Worm (Caenorhabditis elegans): ENCODE data around the gene frpr-9.
A peak's percentile ranks its signal among the peaks of the same experiment; 100 is the strongest.

Gene frpr-9

DNA sequence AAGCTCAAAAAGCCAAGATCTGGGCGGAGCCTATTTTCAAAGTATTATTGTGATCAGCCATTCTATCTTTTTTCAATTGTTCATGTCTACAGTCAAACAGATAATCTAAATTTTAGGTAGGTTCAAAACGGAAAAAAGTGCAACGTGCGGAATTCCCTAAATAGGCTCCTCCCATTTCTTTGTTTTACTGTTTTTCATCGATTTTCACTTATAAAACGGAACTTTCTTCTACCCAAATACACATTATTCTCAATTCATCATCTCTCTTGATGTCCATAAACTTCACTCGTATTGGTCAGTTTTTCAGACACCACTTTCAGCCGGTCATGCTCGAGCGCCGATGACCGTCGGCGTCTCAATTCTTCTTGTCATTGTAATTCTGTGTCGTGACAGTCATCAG lies 6.9 kb downstream of the frpr-9 start, which contains the start of gene F53B7.7:
TSS of gene F53B7.7 (plus strand) at position 301 of the 400 bp plus-strand sequence.
- TF ChIP-seq mab-5 (tag; optimal IDR thresholded peaks at IDR 0.05) (no peak), nhr-12 (tag; optimal IDR thresholded peaks at IDR 0.05) (no peak), nhr-129 (tag; optimal IDR thresholded peaks at IDR 0.05) (no peak), skn-1 (tag; optimal IDR thresholded peaks at IDR 0.05) (no peak), ztf-1 (GFP tag; conservative IDR thresholded peaks at IDR 0.05) (no peak), F13H6.1 (tag; optimal IDR thresholded peaks at IDR 0.05) (no peak), sma-3 (GFP tag; optimal IDR thresholded peaks at IDR 0.05) (no peak), nhr-10 (tag; optimal IDR thresholded peaks at IDR 0.05) (no peak), lin-39 (tag; optimal IDR thresholded peaks at IDR 0.05) (no peak), gmeb-1 (tag; optimal IDR thresholded peaks at IDR 0.05) (no peak), zag-1 (tag; optimal IDR thresholded peaks at IDR 0.05) (no peak)

DNA sequence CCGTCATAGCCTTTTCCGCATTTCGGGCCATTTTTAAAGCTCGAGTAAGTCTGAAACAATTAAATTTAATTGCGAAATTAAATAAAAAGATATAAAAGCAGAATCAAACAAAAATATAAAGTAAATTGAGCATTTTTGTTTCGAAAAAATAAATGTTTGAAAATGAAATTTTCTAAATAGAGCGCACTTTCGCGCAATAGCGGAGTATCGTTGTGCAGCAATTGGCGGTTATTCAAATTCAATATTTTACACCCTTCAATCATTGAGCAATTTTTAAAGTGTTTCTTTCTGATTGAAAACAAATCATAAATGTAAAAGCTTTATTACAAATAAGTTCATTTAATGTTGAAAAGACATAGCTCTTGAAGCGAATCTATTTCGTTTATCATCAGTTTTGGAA lies 8.8 kb downstream of the frpr-9 start, which contains the start of gene isy-1:
TSS of gene isy-1 (minus strand) at position 50 of the 400 bp plus-strand sequence.
- TF ChIP-seq mab-5 (tag; optimal IDR thresholded peaks at IDR 0.05) (peak; percentile 52), lin-13 (GFP tag; optimal IDR thresholded peaks at IDR 0.05) (peak; percentile 75), lin-11 (tag; optimal IDR thresholded peaks at IDR 0.05) (no peak), nhr-21 (tag; optimal IDR thresholded peaks at IDR 0.05) (peak; percentile 50), lin-39 (tag; optimal IDR thresholded peaks at IDR 0.05) (no peak), ZK546.5 (tag; optimal IDR thresholded peaks at IDR 0.05) (peak; percentile 6), sma-9 (GFP tag; optimal IDR thresholded peaks at IDR 0.05) (peak; percentile 86), sma-9 (tag; optimal IDR thresholded peaks at IDR 0.05) (no peak), lsy-2 (tag; optimal IDR thresholded peaks at IDR 0.05) (peak; percentile 18 to 86), C34F6.9 (tag; optimal IDR thresholded peaks at IDR 0.05) (peak; percentile 95), sma-3 (GFP tag; optimal IDR thresholded peaks at IDR 0.05) (peak; percentile 41), nhr-129 (tag; optimal IDR thresholded peaks at IDR 0.05) (peak; percentile 58), snpc-4 (tag; optimal IDR thresholded peaks at IDR 0.05) (peak; percentile 57), unc-55 (GFP tag; optimal IDR thresholded peaks at IDR 0.05) (peak; percentile 91), blmp-1 (tag; optimal IDR thresholded peaks at IDR 0.05; ENCODE audit: insufficient read depth) (peak; percentile 48), fos-1 (tag; optimal IDR thresholded peaks at IDR 0.05) (peak; percentile 38), gmeb-1 (tag; optimal IDR thresholded peaks at IDR 0.05) (peak; percentile 96), crh-2 (tag; optimal IDR thresholded peaks at IDR 0.05) (peak; percentile 79), mdl-1 (tag; optimal IDR thresholded peaks at IDR 0.05) (no peak), F13H6.1 (tag; optimal IDR thresholded peaks at IDR 0.05) (peak; percentile 32), nhr-23 (tag; optimal IDR thresholded peaks at IDR 0.05) (no peak)

ce11 chrV:11002434-11002833 lies 10.5 kb downstream of the frpr-9 start, which contains the start of gene F53B7.4:
Gene F53B7.4, minus strand, starts transcription at chrV:11002534.
- TF ChIP-seq lin-39 (tag; optimal IDR thresholded peaks at IDR 0.05) (no peak), lin-11 (tag; optimal IDR thresholded peaks at IDR 0.05) (no peak), alr-1 (tag; optimal IDR thresholded peaks at IDR 0.05) (no peak), gmeb-1 (tag; optimal IDR thresholded peaks at IDR 0.05) (no peak), peb-1 (tag; optimal IDR thresholded peaks at IDR 0.05) (no peak), nhr-21 (tag; optimal IDR thresholded peaks at IDR 0.05) (no peak), sem-4 (tag; optimal IDR thresholded peaks at IDR 0.05) (no peak), F13H6.1 (tag; optimal IDR thresholded peaks at IDR 0.05) (no peak), ceh-16 (tag; optimal IDR thresholded peaks at IDR 0.05) (no peak), ama-1 (optimal IDR thresholded peaks at IDR 0.05) (no peak), nhr-237 (tag; optimal IDR thresholded peaks at IDR 0.05) (no peak), nhr-10 (tag; optimal IDR thresholded peaks at IDR 0.05) (no peak), Y55F3AM.14 (GFP tag; optimal IDR thresholded peaks at IDR 0.05) (no peak), elt-3 (tag; optimal IDR thresholded peaks at IDR 0.05) (no peak), mdl-1 (tag; optimal IDR thresholded peaks at IDR 0.05) (no peak), unc-39 (tag; optimal IDR thresholded peaks at IDR 0.05) (no peak), skn-1 (tag; optimal IDR thresholded peaks at IDR 0.05) (no peak), nhr-129 (tag; optimal IDR thresholded peaks at IDR 0.05) (no peak), C34F6.9 (tag; optimal IDR thresholded peaks at IDR 0.05) (no peak)

DNA sequence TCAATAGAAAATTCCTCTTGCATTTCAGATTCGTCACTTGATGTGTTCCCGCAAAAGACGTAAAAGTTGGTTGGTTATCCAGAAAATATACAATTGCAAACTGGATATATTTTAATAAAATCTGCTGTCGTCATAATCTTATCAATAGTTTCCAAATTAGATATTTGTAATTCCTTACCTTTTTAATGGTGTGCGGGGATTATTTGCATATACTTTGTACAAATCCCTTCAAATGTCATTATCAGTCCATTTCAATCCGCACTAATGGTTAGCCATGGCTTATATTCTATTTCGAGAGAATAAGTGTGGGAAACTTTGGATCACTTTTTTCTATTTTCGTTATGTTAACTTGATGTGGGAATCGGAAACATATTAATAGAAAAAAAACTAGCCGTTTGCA lies 12.2 kb downstream of the frpr-9 start:
- TF ChIP-seq crh-2 (tag; optimal IDR thresholded peaks at IDR 0.05) (no peak), aly-2 (tag; optimal IDR thresholded peaks at IDR 0.05) (no peak), nhr-77 (tag; optimal IDR thresholded peaks at IDR 0.05) (no peak), nhr-12 (tag; optimal IDR thresholded peaks at IDR 0.05) (no peak)

All from whole organism, L2 larva.